Fruit fly (Drosophila melanogaster) whole organism, embryonic: Measurements from ENCODE around the gene witty.
A peak's percentile ranks its signal among the peaks of the same experiment; 100 is the strongest.

ENCODE experiments used
- Atf-2 ChIP-seq: fragments of 200-800 bp; sonication (Bioruptor generic); optimal IDR thresholded peaks from 2 replicates; lab custom pipeline; 2016; ENCODE audit warnings: missing biosample characterization, missing genetic modification characterization
- Atf3 ChIP-seq: fragments of 200-800 bp; sonication (Bioruptor generic); optimal IDR thresholded peaks from 3 replicates; lab custom pipeline; 2016; ENCODE audit warnings: missing biosample characterization, missing genetic modification characterization
- Awh ChIP-seq: fragments of 200-800 bp; sonication (Bioruptor generic); IDR thresholded peaks from 2 replicates; pipeline ENCODE4, ENCODE4 v1.3.6; 2022; ENCODE audit warnings: missing biosample characterization, missing genetic modification characterization
- Blimp-1 ChIP-seq: fragments of 200-800 bp; sonication (Bioruptor generic); optimal IDR thresholded peaks from 3 replicates; lab custom pipeline; 2018; ENCODE audit warnings: missing biosample characterization, missing genetic modification characterization, mild to moderate bottlenecking, moderate library complexity, missing genetic modification reagents
- CG10431 ChIP-seq: fragments of 200-800 bp; sonication (Bioruptor generic); optimal IDR thresholded peaks from 3 replicates; lab custom pipeline; 2018; ENCODE audit warnings: missing biosample characterization, mild to moderate bottlenecking, missing genetic modification characterization
- CG11456 ChIP-seq: fragments of 200-800 bp; sonication (Bioruptor generic); IDR thresholded peaks from 3 replicates; pipeline ENCODE4 v1.3.6; 2022; ENCODE audit warnings: missing biosample characterization, missing genetic modification characterization
- CG17802 ChIP-seq: fragments of 200-800 bp; sonication (Bioruptor generic); optimal IDR thresholded peaks from 2 replicates; lab custom pipeline; 2018; ENCODE audit warnings: missing biosample characterization, mild to moderate bottlenecking, missing genetic modification characterization, moderate library complexity
- CG18011 ChIP-seq: fragments of 200-800 bp; sonication (Bioruptor generic); optimal IDR thresholded peaks from 2 replicates; lab custom pipeline; 2017; ENCODE audit warnings: missing biosample characterization, missing genetic modification characterization, mild to moderate bottlenecking, moderate library complexity, missing genotype
- CG3407 ChIP-seq: fragments of 200-800 bp; sonication (Bioruptor generic); optimal IDR thresholded peaks from 2 replicates; lab custom pipeline; 2018; ENCODE audit warnings: missing biosample characterization, mild to moderate bottlenecking, missing genetic modification characterization
- CG34224 ChIP-seq: fragments of 200-800 bp; sonication (Bioruptor generic); IDR thresholded peaks from 3 replicates; pipeline ENCODE4 v1.3.6; 2022; ENCODE audit warnings: missing biosample characterization, missing genetic modification characterization; ENCODE audit not compliant: partially characterized antibody
- CG7357 ChIP-seq: fragments of 200-800 bp; sonication (Bioruptor generic); IDR thresholded peaks from 3 replicates; pipeline ENCODE4 v1.3.6; 2022; ENCODE audit warnings: missing biosample characterization, missing genetic modification characterization
- CG7556 ChIP-seq: fragments of 200-800 bp; sonication (Bioruptor generic); optimal IDR thresholded peaks from 2 replicates; lab custom pipeline; 2017; ENCODE audit warnings: missing biosample characterization, mild to moderate bottlenecking, missing genetic modification characterization
- CG7745 ChIP-seq: fragments of 200-800 bp; sonication (Bioruptor generic); optimal IDR thresholded peaks from 2 replicates; lab custom pipeline; 2018; ENCODE audit warnings: missing biosample characterization, mild to moderate bottlenecking, missing genetic modification characterization, moderate library complexity
- CG8924 ChIP-seq: fragments of 200-800 bp; optimal IDR thresholded peaks from 3 replicates; lab custom pipeline; 2019; ENCODE audit warnings: missing biosample characterization, mild to moderate bottlenecking, missing genetic modification characterization, moderate library complexity
- Camta ChIP-seq: fragments of 200-800 bp; sonication (Bioruptor generic); optimal IDR thresholded peaks from 2 replicates; lab custom pipeline; 2016; ENCODE audit warnings: missing biosample characterization, missing genetic modification characterization
- D ChIP-seq, 2 experiments: fragments of 200-800 bp in 1 of 2; fragments of >200 bp in 1 of 2; sonication (Bioruptor generic) in 1 of 2; optimal IDR thresholded peaks; 2 replicates in 1 of 2; 3 replicates in 1 of 2; lab custom pipeline; 2017; ENCODE audit warnings: mild to moderate bottlenecking in 1 of 2, missing biosample characterization in 1 of 2, missing genetic modification characterization in 1 of 2, missing genetic modification reagents in 1 of 2
- D19A ChIP-seq: fragments of 200-800 bp; optimal IDR thresholded peaks from 3 replicates; lab custom pipeline; 2019; ENCODE audit warnings: missing biosample characterization, mild to moderate bottlenecking, missing genetic modification characterization, moderate library complexity
- Deaf1 ChIP-seq: fragments of 200-800 bp; optimal IDR thresholded peaks from 3 replicates; lab custom pipeline; 2019; ENCODE audit warnings: missing biosample characterization, mild to moderate bottlenecking, missing genetic modification characterization, moderate library complexity
- Ets97D ChIP-seq: fragments of 200-800 bp; sonication (Bioruptor generic); optimal IDR thresholded peaks from 3 replicates; lab custom pipeline; 2016; ENCODE audit warnings: missing biosample characterization, missing genetic modification characterization
- Gsc ChIP-seq: fragments of 200-800 bp; sonication (Bioruptor generic); IDR thresholded peaks from 2 replicates; pipeline ENCODE4 v1.3.6; 2022; ENCODE audit warnings: missing biosample characterization, missing genetic modification characterization
- H2.0 ChIP-seq: fragments of 200-800 bp; sonication (Bioruptor generic); IDR thresholded peaks from 2 replicates; pipeline ENCODE4 v1.3.6; 2022; ENCODE audit warnings: missing biosample characterization, missing genetic modification characterization
- HHEX ChIP-seq: fragments of 200-800 bp; sonication (Bioruptor generic); optimal IDR thresholded peaks from 3 replicates; lab custom pipeline; 2017; ENCODE audit warnings: missing biosample characterization, mild to moderate bottlenecking, missing genetic modification characterization, missing genetic modification reagents
- Hsf ChIP-seq: fragments of 200-800 bp; sonication (Bioruptor generic); optimal IDR thresholded peaks from 3 replicates; lab custom pipeline; 2016; ENCODE audit warnings: missing biosample characterization, missing genetic modification characterization
- Nf-YA ChIP-seq: fragments of 200-800 bp; sonication (Bioruptor generic); IDR thresholded peaks from 2 replicates; pipeline ENCODE4 v1.3.6; 2022; ENCODE audit warnings: missing biosample characterization, missing genetic modification characterization
- PHDP ChIP-seq: fragments of 200-800 bp; sonication (Bioruptor generic); optimal IDR thresholded peaks from 3 replicates; lab custom pipeline; 2018; ENCODE audit warnings: missing biosample characterization, mild to moderate bottlenecking, missing genetic modification characterization, moderate library complexity
- Sin3A ChIP-seq: fragments of >200 bp; optimal IDR thresholded peaks from 2 replicates; lab custom pipeline; 2018
- Tbp ChIP-seq: fragments of >200 bp; optimal IDR thresholded peaks from 2 replicates; lab custom pipeline; 2018; ENCODE audit warnings: missing biosample characterization, missing genetic modification characterization
- Vsx1 ChIP-seq: fragments of 200-800 bp; sonication (Bioruptor generic); optimal IDR thresholded peaks from 2 replicates; lab custom pipeline; 2017; ENCODE audit warnings: missing biosample characterization, mild to moderate bottlenecking, missing genetic modification characterization, missing genetic modification reagents
- abd-A ChIP-seq: fragments of 200-800 bp; sonication (Bioruptor generic); optimal IDR thresholded peaks from 3 replicates; lab custom pipeline; 2019; ENCODE audit warnings: missing biosample characterization, mild to moderate bottlenecking, missing genetic modification characterization, moderate library complexity
- amos ChIP-seq: fragments of 200-800 bp; sonication (Bioruptor generic); IDR thresholded peaks from 2 replicates; pipeline ENCODE4 v1.3.6; 2022; ENCODE audit warnings: missing biosample characterization, missing genetic modification characterization; ENCODE audit not compliant: partially characterized antibody
- bab2 ChIP-seq: fragments of 200-800 bp; sonication (Bioruptor generic); optimal IDR thresholded peaks from 2 replicates; lab custom pipeline; 2016; ENCODE audit warnings: missing biosample characterization, missing genetic modification characterization
- br ChIP-seq: fragments of >200 bp; optimal IDR thresholded peaks from 2 replicates; lab custom pipeline; 2017
- cad ChIP-seq: fragments of >200 bp; optimal IDR thresholded peaks from 2 replicates; lab custom pipeline; 2017; ENCODE audit warnings: missing biosample characterization, missing genetic modification characterization
- croc ChIP-seq: fragments of 200-800 bp; sonication (Bioruptor generic); conservative IDR thresholded peaks from 3 replicates; pipeline ENCODE4 v1.3.6; 2022; ENCODE audit warnings: missing biosample characterization, missing genetic modification characterization
- ems ChIP-seq: fragments of 200-800 bp; sonication (Bioruptor generic); optimal IDR thresholded peaks from 3 replicates; lab custom pipeline; 2016; ENCODE audit warnings: missing biosample characterization, missing genetic modification characterization
- eve ChIP-seq, 2 experiments: fragments of >200 bp; optimal IDR thresholded peaks; 2 replicates each; lab custom pipeline; 2017; ENCODE audit warnings: missing biosample characterization in 2 of 2, missing genetic modification characterization in 2 of 2
- grn ChIP-seq: fragments of 200-800 bp; sonication (Bioruptor generic); optimal IDR thresholded peaks from 3 replicates; lab custom pipeline; 2017; ENCODE audit warnings: missing biosample characterization, missing genetic modification characterization
- gt ChIP-seq: fragments of 200-800 bp; sonication (Bioruptor generic); IDR thresholded peaks from 2 replicates; pipeline ENCODE4 v1.3.6; 2022; ENCODE audit warnings: missing biosample characterization, missing genetic modification characterization
- ind ChIP-seq: fragments of 200-800 bp; sonication (Bioruptor generic); optimal IDR thresholded peaks from 3 replicates; lab custom pipeline; 2016; ENCODE audit warnings: missing biosample characterization, missing genetic modification characterization
- jigr1 ChIP-seq: fragments of 200-800 bp; sonication (Bioruptor generic); IDR thresholded peaks from 3 replicates; pipeline ENCODE4 v1.3.6; 2022; ENCODE audit warnings: missing biosample characterization, missing genetic modification characterization
- ken ChIP-seq: fragments of 200-800 bp; sonication (Bioruptor generic); IDR thresholded peaks from 3 replicates; pipeline ENCODE4 v1.3.6; 2022; ENCODE audit warnings: missing biosample characterization, missing genetic modification characterization
- lbe ChIP-seq: fragments of 200-800 bp; sonication (Bioruptor generic); optimal IDR thresholded peaks from 2 replicates; lab custom pipeline; 2016; ENCODE audit warnings: missing biosample characterization, mild to moderate bottlenecking, missing genetic modification characterization
- onecut ChIP-seq: fragments of 200-800 bp; sonication (Bioruptor generic); IDR thresholded peaks from 2 replicates; pipeline ENCODE4 v1.3.6; 2022; ENCODE audit warnings: missing biosample characterization, missing genetic modification characterization
- org-1 ChIP-seq: fragments of 200-800 bp; sonication (Bioruptor generic); optimal IDR thresholded peaks from 2 replicates; lab custom pipeline; 2017; ENCODE audit warnings: missing biosample characterization, missing genetic modification characterization
- pnt ChIP-seq: fragments of 200-800 bp; sonication (Bioruptor generic); optimal IDR thresholded peaks from 3 replicates; lab custom pipeline; 2016; ENCODE audit warnings: missing biosample characterization, missing genetic modification characterization
- rib ChIP-seq: fragments of 200-800 bp; sonication (Bioruptor generic); IDR thresholded peaks from 2 replicates; pipeline ENCODE4 v1.3.6; 2022; ENCODE audit warnings: missing biosample characterization, missing genetic modification characterization
- scrt ChIP-seq: fragments of 200-800 bp; sonication (Bioruptor generic); optimal IDR thresholded peaks from 2 replicates; lab custom pipeline; 2018; ENCODE audit warnings: missing biosample characterization, mild to moderate bottlenecking, missing genetic modification characterization, moderate library complexity
- seq ChIP-seq: fragments of 200-800 bp; sonication (Bioruptor generic); IDR thresholded peaks from 2 replicates; pipeline ENCODE4 v1.3.6; 2022; ENCODE audit warnings: missing biosample characterization, missing genetic modification characterization
- tna ChIP-seq: fragments of 200-800 bp; sonication (Bioruptor generic); IDR thresholded peaks from 2 replicates; pipeline ENCODE4 v1.3.6; 2022; ENCODE audit warnings: missing biosample characterization, missing genetic modification characterization; ENCODE audit not compliant: partially characterized antibody
- unpg ChIP-seq: fragments of 200-800 bp; sonication (Bioruptor generic); optimal IDR thresholded peaks from 3 replicates; lab custom pipeline; 2018; ENCODE audit warnings: missing biosample characterization, mild to moderate bottlenecking, missing genetic modification characterization, moderate library complexity

witty gene

dm6 chr2L:8292159-8292887 is 45.8 kb upstream of the witty start (continued):
- TF ChIP-seq onecut (GFP tag; lab: Robert Waterston, UW), result peak; percentile 95
- peak; percentile 97 for TF ChIP-seq CG7556
- TF ChIP-seq Atf-2 (GFP tag; lab: Kevin White, UChicago), result peak; percentile 81
- no peak for TF ChIP-seq amos (GFP tag; lab: Robert Waterston, UW)
- TF ChIP-seq Sin3A (lab: Kevin White, UChicago), result no peak
- TF ChIP-seq pnt (GFP tag; lab: Kevin White, UChicago), result peak; percentile 92
- peak; percentile 90 for TF ChIP-seq bab2 (GFP tag; lab: Kevin White, UChicago)
- peak; percentile 87 for TF ChIP-seq Atf3 (GFP tag; lab: Kevin White, UChicago)
- no peak for TF ChIP-seq tna (GFP tag; lab: Robert Waterston, UW)
- TF ChIP-seq seq, result peak; percentile 97
- no peak for TF ChIP-seq cad
- peak; percentile 96 for TF ChIP-seq Blimp-1
- peak; percentile 95 for TF ChIP-seq HHEX (GFP tag; lab: Kevin White, UChicago)
- TF ChIP-seq Nf-YA (GFP tag; lab: Robert Waterston, UW), result peak; percentile 95
- TF ChIP-seq ind (GFP tag; lab: Kevin White, UChicago), result peak; percentile 95
- peak; percentile 93 for TF ChIP-seq ems (GFP tag; lab: Kevin White, UChicago)
- peak; percentile 98 for TF ChIP-seq unpg (GFP tag; lab: Kevin White, UChicago)
- TF ChIP-seq ken (GFP tag; lab: Robert Waterston, UW), result peak; percentile 96
- TF ChIP-seq jigr1, result peak; percentile 94
- TF ChIP-seq abd-A (tag; lab: Kevin White, UChicago), result peak; percentile 98
- peak; percentile 32 for TF ChIP-seq lbe (GFP tag; lab: Kevin White, UChicago)
- peak; percentile 97 for TF ChIP-seq CG11456 (GFP tag; lab: Robert Waterston, UW)
- peak; percentile 81 for TF ChIP-seq CG17802 (tag; lab: Kevin White, UChicago)
- TF ChIP-seq Hsf (GFP tag; lab: Kevin White, UChicago), result peak; percentile 96
- no peak for TF ChIP-seq D (optimal IDR thresholded peaks at IDR 0.05; lab: Kevin White, UChicago)
- TF ChIP-seq D (GFP tag; optimal IDR thresholded peaks at IDR 0.05; lab: Kevin White, UChicago), result peak; percentile 95
- peak; percentile 90 for TF ChIP-seq CG3407 (GFP tag; lab: Kevin White, UChicago)
- TF ChIP-seq H2.0, result peak; percentile 96
- TF ChIP-seq CG10431 (GFP tag; lab: Kevin White, UChicago), result peak; percentile 91
- peak; percentile 89 for TF ChIP-seq Vsx1
- no peak for TF ChIP-seq CG34224 (GFP tag; lab: Robert Waterston, UW)
- TF ChIP-seq CG18011 (GFP tag; lab: Kevin White, UChicago), result peak; percentile 84
- TF ChIP-seq D19A (tag; lab: Kevin White, UChicago), result peak; percentile 95
- no peak for TF ChIP-seq br
- TF ChIP-seq croc (GFP tag; lab: Robert Waterston, UW), result peak; percentile 95
- TF ChIP-seq Deaf1 (tag; lab: Kevin White, UChicago), result peak; percentile 83
- TF ChIP-seq CG7357 (GFP tag; lab: Robert Waterston, UW), result peak; percentile 90
- peak; percentile 83 for TF ChIP-seq gt (GFP tag; lab: Robert Waterston, UW)
- TF ChIP-seq grn (GFP tag; lab: Kevin White, UChicago), result peak; percentile 90
- TF ChIP-seq rib (GFP tag; lab: Robert Waterston, UW), result peak; percentile 97
- peak; percentile 94 for TF ChIP-seq scrt
- TF ChIP-seq Awh (GFP tag; lab: Robert Waterston, UW), result peak; percentile 98
- peak; percentile 95 for TF ChIP-seq org-1
- peak; percentile 90 for TF ChIP-seq CG7745 (tag; lab: Kevin White, UChicago)
- no peak; the same call in 1 of the 2 replicates for TF ChIP-seq Gsc (GFP tag; lab: Robert Waterston, UW)
- peak; percentile 92 for TF ChIP-seq Camta (GFP tag; lab: Kevin White, UChicago)
- peak; percentile 97 for TF ChIP-seq PHDP (tag; lab: Kevin White, UChicago)
- peak in 1 of 2 experiments; percentile 98 for TF ChIP-seq eve (GFP tag; optimal IDR thresholded peaks at IDR 0.05; lab: Kevin White, UChicago)
- TF ChIP-seq Tbp (GFP tag; lab: Kevin White, UChicago), result no peak
- peak; percentile 97 for TF ChIP-seq CG8924 (tag; lab: Kevin White, UChicago)
- peak; percentile 72 for TF ChIP-seq Ets97D (GFP tag; lab: Kevin White, UChicago)
